Worm (Caenorhabditis elegans) whole organism, L3 larva: ENCODE measurements around the gene F52H2.5.

Experiments used
- R02D3.7 ChIP-seq: fragments of 150-350 bp; optimal IDR thresholded peaks from 2 replicates; lab custom pipeline; 2014; ENCODE audit warnings: missing biosample characterization, missing genetic modification characterization
- ZK546.5 ChIP-seq: sonication (generic microtip); optimal IDR thresholded peaks from 2 replicates; lab custom pipeline; 2017; ENCODE audit warnings: missing biosample characterization, missing genetic modification characterization
- aly-2 ChIP-seq: fragments of 150-350 bp; optimal IDR thresholded peaks from 2 replicates; lab custom pipeline; 2014; ENCODE audit warnings: missing biosample characterization, missing genetic modification characterization
- ama-1 ChIP-seq: fragments of 150-350 bp; optimal IDR thresholded peaks from 2 replicates; lab custom pipeline; 2018
- ceh-16 ChIP-seq: sonication (generic microtip); optimal IDR thresholded peaks from 2 replicates; lab custom pipeline; 2017; ENCODE audit warnings: missing biosample characterization, missing genetic modification characterization
- ceh-28 ChIP-seq: fragments of 150-350 bp; optimal IDR thresholded peaks from 2 replicates; lab custom pipeline; 2014; ENCODE audit warnings: missing biosample characterization, missing genetic modification reagents, missing genetic modification characterization
- ceh-82 ChIP-seq: fragments of 150-350 bp; optimal IDR thresholded peaks from 2 replicates; lab custom pipeline; 2014; ENCODE audit warnings: missing biosample characterization, missing genetic modification characterization
- egl-27 ChIP-seq: sonication (generic microtip); optimal IDR thresholded peaks from 4 replicates; lab custom pipeline; 2017; ENCODE audit warnings: missing biosample characterization, missing genetic modification reagents, missing genetic modification characterization
- egl-5 ChIP-seq: fragments of 150-350 bp; optimal IDR thresholded peaks from 2 replicates; lab custom pipeline; 2017; ENCODE audit warnings: missing biosample characterization, missing genetic modification reagents, missing genetic modification characterization, inconsistent platforms
- elt-1 ChIP-seq: fragments of 150-350 bp; optimal IDR thresholded peaks from 2 replicates; lab custom pipeline; 2014; ENCODE audit warnings: missing biosample characterization, missing genetic modification characterization
- elt-3 ChIP-seq, 3 experiments: fragments of 150-350 bp in 1 of 3; sonication (generic microtip) in 2 of 3; optimal IDR thresholded peaks; 2 replicates in 2 of 3; 4 replicates in 1 of 3; lab custom pipeline; 2014 to 2017; ENCODE audit warnings: missing biosample characterization in 3 of 3, missing genetic modification characterization in 3 of 3
- eor-1 ChIP-seq, 2 experiments: fragments of 150-350 bp; optimal IDR thresholded peaks; 2 replicates each; lab custom pipeline; 2014 to 2018; ENCODE audit warnings: missing biosample characterization in 2 of 2, missing genetic modification characterization in 2 of 2
- fkh-10 ChIP-seq: sonication (generic microtip); optimal IDR thresholded peaks from 2 replicates; lab custom pipeline; 2017; ENCODE audit warnings: missing biosample characterization, missing genetic modification reagents, missing genetic modification characterization
- fkh-2 ChIP-seq: fragments of 150-350 bp; optimal IDR thresholded peaks from 2 replicates; lab custom pipeline; 2014; ENCODE audit warnings: missing biosample characterization, missing genetic modification reagents, missing genetic modification characterization
- fos-1 ChIP-seq: fragments of 150-350 bp; optimal IDR thresholded peaks from 2 replicates; lab custom pipeline; 2014; ENCODE audit warnings: missing biosample characterization, missing genetic modification characterization
- hmg-11 ChIP-seq: sonication (generic microtip); optimal IDR thresholded peaks from 2 replicates; lab custom pipeline; 2016; ENCODE audit warnings: missing genetic modification characterization, missing compliant biosample characterization
- jun-1 ChIP-seq: fragments of 150-350 bp; optimal IDR thresholded peaks from 2 replicates; lab custom pipeline; 2014; ENCODE audit warnings: missing biosample characterization, missing genetic modification reagents, missing genetic modification characterization
- lin-15B ChIP-seq: fragments of 150-350 bp; optimal IDR thresholded peaks from 2 replicates; lab custom pipeline; 2014; ENCODE audit warnings: missing biosample characterization, missing genetic modification characterization
- lin-39 ChIP-seq: fragments of 150-350 bp; optimal IDR thresholded peaks from 2 replicates; lab custom pipeline; 2018; ENCODE audit warnings: missing biosample characterization, missing genetic modification reagents, missing genetic modification characterization
- lsy-12 ChIP-seq: sonication (generic microtip); optimal IDR thresholded peaks from 2 replicates; lab custom pipeline; 2016; ENCODE audit warnings: mild to moderate bottlenecking, missing genetic modification characterization, missing compliant biosample characterization
- nhr-11 ChIP-seq: fragments of 150-350 bp; optimal IDR thresholded peaks from 2 replicates; lab custom pipeline; 2014; ENCODE audit warnings: missing biosample characterization, missing genetic modification characterization
- nhr-12 ChIP-seq: fragments of 150-350 bp; optimal IDR thresholded peaks from 2 replicates; lab custom pipeline; 2014; ENCODE audit warnings: missing biosample characterization, missing genetic modification characterization
- nhr-23 ChIP-seq: fragments of 150-350 bp; optimal IDR thresholded peaks from 2 replicates; lab custom pipeline; 2014; ENCODE audit warnings: missing biosample characterization, missing genetic modification reagents, missing genetic modification characterization
- nhr-237 ChIP-seq: fragments of 150-350 bp; optimal IDR thresholded peaks from 2 replicates; lab custom pipeline; 2014; ENCODE audit warnings: missing biosample characterization, missing genetic modification characterization
- nhr-25 ChIP-seq: sonication (generic microtip); optimal IDR thresholded peaks from 2 replicates; lab custom pipeline; 2017; ENCODE audit warnings: missing biosample characterization, missing genetic modification characterization
- nhr-28 ChIP-seq: fragments of 150-350 bp; optimal IDR thresholded peaks from 2 replicates; lab custom pipeline; 2014; ENCODE audit warnings: missing biosample characterization, missing genetic modification characterization
- nhr-43 ChIP-seq: sonication (generic microtip); optimal IDR thresholded peaks from 2 replicates; lab custom pipeline; 2016; ENCODE audit warnings: mild to moderate bottlenecking, missing genetic modification characterization, missing compliant biosample characterization; ENCODE audit not compliant: poor library complexity, severe bottlenecking
- nhr-76 ChIP-seq: fragments of 150-350 bp; sonication (generic microtip); optimal IDR thresholded peaks from 5 replicates; lab custom pipeline; 2014; ENCODE audit warnings: missing biosample characterization, missing genetic modification characterization
- nhr-77 ChIP-seq: fragments of 150-350 bp; optimal IDR thresholded peaks from 2 replicates; lab custom pipeline; 2014; ENCODE audit warnings: missing biosample characterization, missing genetic modification characterization
- sea-2 ChIP-seq: fragments of 150-350 bp; sonication (generic microtip); optimal IDR thresholded peaks from 4 replicates; lab custom pipeline; 2014; ENCODE audit warnings: missing biosample characterization, missing genetic modification reagents, missing genetic modification characterization
- unc-39 ChIP-seq: sonication (generic microtip); optimal IDR thresholded peaks from 4 replicates; lab custom pipeline; 2017; ENCODE audit warnings: missing biosample characterization, missing genetic modification characterization
- unc-62 ChIP-seq: fragments of 150-350 bp; sonication (generic microtip); optimal IDR thresholded peaks from 4 replicates; lab custom pipeline; 2014; ENCODE audit warnings: missing biosample characterization, missing genetic modification reagents, missing genetic modification characterization
- zag-1 ChIP-seq: fragments of 150-350 bp; optimal IDR thresholded peaks from 2 replicates; lab custom pipeline; 2014; ENCODE audit warnings: missing biosample characterization, missing genetic modification characterization
- ztf-11 ChIP-seq: fragments of 150-350 bp; optimal IDR thresholded peaks from 2 replicates; lab custom pipeline; 2014; ENCODE audit warnings: missing biosample characterization, missing genetic modification characterization
- ztf-4 ChIP-seq: fragments of 150-350 bp; optimal IDR thresholded peaks from 2 replicates; lab custom pipeline; 2014; ENCODE audit warnings: missing biosample characterization, missing genetic modification characterization

F52H2.5 gene

DNA sequence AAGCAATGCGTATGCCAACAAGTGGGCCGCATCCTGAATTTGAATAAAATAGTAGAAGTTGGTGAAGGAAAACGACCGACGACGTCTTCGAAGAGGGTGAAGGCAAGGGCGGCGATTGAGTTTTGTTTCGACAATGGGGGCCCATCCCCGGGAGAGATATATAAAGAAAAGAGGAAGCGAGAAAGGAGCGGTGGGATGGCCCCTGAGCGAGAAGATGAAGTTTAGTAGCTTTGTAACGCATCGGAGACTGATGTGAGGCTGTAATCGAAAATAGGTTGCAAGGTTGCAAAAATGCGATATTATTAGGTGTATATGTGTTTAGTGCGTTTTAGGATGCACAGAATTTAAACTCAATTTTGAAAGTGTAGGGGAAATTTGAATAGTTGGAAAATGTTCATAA, 37.2 kb downstream of the F52H2.5 start:
- no peak for TF ChIP-seq sea-2
- TF ChIP-seq nhr-25 (tag; lab: Kevin White, UChicago): no peak
- TF ChIP-seq zag-1: no peak
- no peak for TF ChIP-seq egl-27
- no peak for TF ChIP-seq unc-39 (tag; lab: Kevin White, UChicago)
- TF ChIP-seq elt-3 (tag; optimal IDR thresholded peaks at IDR 0.05; lab: Kevin White, UChicago): no peak
- no peak for TF ChIP-seq nhr-237 (tag; lab: Kevin White, UChicago)
- no peak for TF ChIP-seq fkh-2 (tag; lab: Kevin White, UChicago)
- TF ChIP-seq nhr-23 (tag; lab: Kevin White, UChicago): no peak
- TF ChIP-seq lin-15B (tag; lab: Kevin White, UChicago): no peak
- TF ChIP-seq hmg-11: no peak
- TF ChIP-seq nhr-11 (tag; lab: Kevin White, UChicago): no peak
- TF ChIP-seq nhr-77 (tag; lab: Kevin White, UChicago): no peak
- TF ChIP-seq eor-1 (tag; optimal IDR thresholded peaks at IDR 0.05; lab: Kevin White, UChicago): no peak
- TF ChIP-seq nhr-76 (tag; lab: Kevin White, UChicago): no peak
- TF ChIP-seq, all 47 proteins: peak for 0

DNA sequence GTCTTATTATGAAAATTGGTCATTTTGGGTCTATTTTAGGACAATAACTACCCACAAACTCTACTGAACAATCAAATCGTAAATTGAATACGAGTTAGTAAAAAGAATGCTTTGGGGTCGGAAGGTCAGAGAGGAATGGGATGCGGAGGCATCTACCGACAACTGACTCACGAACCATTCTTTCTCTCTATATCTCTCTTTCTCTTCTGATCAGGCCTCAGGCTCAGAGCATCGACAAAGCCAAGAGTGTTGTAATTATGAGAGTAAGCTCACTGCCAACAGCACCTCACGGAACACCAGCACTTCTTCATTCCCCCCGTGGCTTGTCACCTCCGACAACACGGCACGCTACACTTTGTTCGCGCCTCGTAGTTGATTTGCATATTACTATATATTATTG, 39.4 kb downstream of the F52H2.5 start:
- no peak for TF ChIP-seq lin-15B (tag; lab: Kevin White, UChicago)
- no peak for TF ChIP-seq nhr-25 (tag; lab: Kevin White, UChicago)
- TF ChIP-seq ceh-16: no peak
- no peak for TF ChIP-seq ceh-82 (tag; lab: Kevin White, UChicago)
- TF ChIP-seq egl-5: no peak
- TF ChIP-seq ZK546.5 (tag; lab: Kevin White, UChicago): no peak
- TF ChIP-seq nhr-77 (tag; lab: Kevin White, UChicago): no peak
- TF ChIP-seq ama-1: no peak
- no peak for TF ChIP-seq ztf-4 (tag; lab: Kevin White, UChicago)
- TF ChIP-seq nhr-11 (tag; lab: Kevin White, UChicago): no peak
- no peak for TF ChIP-seq ztf-11 (tag; lab: Kevin White, UChicago)
- TF ChIP-seq elt-1 (tag; lab: Kevin White, UChicago): no peak
- no peak for TF ChIP-seq fos-1 (tag; lab: Kevin White, UChicago)
- no peak for TF ChIP-seq lsy-12 (tag; lab: Kevin White, UChicago)
- no peak for TF ChIP-seq sea-2
- TF ChIP-seq ceh-28 (tag; lab: Kevin White, UChicago): no peak
- no peak for TF ChIP-seq nhr-12
- TF ChIP-seq unc-62 (GFP tag; lab: Kevin White, UChicago): no peak

DNA sequence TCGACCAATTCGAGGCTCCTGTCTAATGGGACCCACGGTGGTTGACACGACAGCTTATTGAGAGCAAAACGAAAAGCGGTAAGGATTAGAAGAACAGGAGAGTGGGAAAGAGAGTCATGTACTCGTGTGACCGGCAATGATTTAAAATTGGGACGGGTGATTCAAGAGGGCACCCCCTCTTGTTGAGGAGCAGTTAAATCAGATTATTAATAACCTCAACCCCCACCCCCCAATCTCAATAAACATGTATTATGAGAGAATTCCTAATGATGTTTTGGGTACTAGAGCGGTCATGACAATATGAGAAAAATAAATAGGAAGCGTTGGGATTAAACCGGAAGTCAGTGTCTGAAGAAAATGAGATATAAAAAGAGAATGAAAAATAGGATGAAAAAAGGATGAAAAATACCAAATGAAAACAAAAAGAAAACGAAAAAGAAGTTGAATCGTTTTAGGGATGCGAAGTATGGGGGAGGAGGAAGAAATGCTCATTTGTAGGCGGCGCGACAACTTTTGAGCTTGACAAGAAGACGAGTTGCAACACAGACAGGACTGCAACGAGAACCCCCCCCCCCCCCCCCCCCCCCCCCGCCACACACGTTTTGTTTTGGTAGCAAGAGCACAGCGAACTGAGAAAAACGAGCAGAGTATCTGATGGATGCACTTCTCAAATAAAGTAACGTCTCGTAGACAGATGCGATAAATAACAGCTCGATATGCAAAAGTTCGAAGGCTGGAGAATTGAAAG, 42.8 kb downstream of the F52H2.5 start:
- TF ChIP-seq lin-39 (tag; lab: Kevin White, UChicago) (no peak), jun-1 (tag; lab: Kevin White, UChicago) (no peak)

DNA sequence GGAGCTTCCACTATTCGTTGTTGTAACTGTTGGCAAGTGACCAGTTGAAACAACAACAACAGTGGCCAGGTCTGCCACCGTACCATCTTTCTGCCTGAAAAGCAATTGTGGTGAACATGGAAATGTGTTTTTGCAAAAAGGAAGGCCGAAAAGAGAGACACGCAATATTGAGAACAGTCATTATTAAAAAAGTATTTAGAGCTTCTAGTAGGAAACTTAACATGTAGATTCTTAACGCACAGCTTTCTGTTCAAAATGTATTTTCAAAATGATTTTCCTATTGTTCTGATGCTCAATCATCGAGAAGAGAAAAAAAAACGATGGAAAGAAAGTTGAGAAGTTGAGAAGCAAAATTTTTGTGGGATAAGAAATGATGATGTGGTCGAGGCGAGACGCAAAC, 44.7 kb downstream of the F52H2.5 start, which contains the start of gene syg-1:
Gene syg-1 (minus strand): TSS at position 101 of the 400 bp plus-strand sequence.
- no peak for TF ChIP-seq lin-39 (tag; lab: Kevin White, UChicago)
- TF ChIP-seq ama-1: no peak
- TF ChIP-seq sea-2: no peak
- TF ChIP-seq elt-1 (tag; lab: Kevin White, UChicago): no peak
- TF ChIP-seq nhr-76 (tag; lab: Kevin White, UChicago): no peak
- no peak for TF ChIP-seq nhr-77 (tag; lab: Kevin White, UChicago)
- TF ChIP-seq nhr-43: no peak
- no peak for TF ChIP-seq R02D3.7 (tag; lab: Kevin White, UChicago)
- TF ChIP-seq jun-1 (tag; lab: Kevin White, UChicago): no peak
- TF ChIP-seq hmg-11: no peak
- no peak for TF ChIP-seq ztf-11 (tag; lab: Kevin White, UChicago)
- no peak for TF ChIP-seq aly-2 (tag; lab: Kevin White, UChicago)
- TF ChIP-seq nhr-28 (tag; lab: Kevin White, UChicago): no peak
- no peak for TF ChIP-seq fkh-2 (tag; lab: Kevin White, UChicago)
- no peak for TF ChIP-seq nhr-12
- TF ChIP-seq zag-1: no peak
- TF ChIP-seq fkh-10 (GFP tag; lab: Kevin White, UChicago): no peak
- TF ChIP-seq nhr-237 (tag; lab: Kevin White, UChicago): no peak
- no peak for TF ChIP-seq egl-5
- no peak for TF ChIP-seq fos-1 (tag; lab: Kevin White, UChicago)
